Fruit fly (Drosophila melanogaster) whole organism, embryonic: ENCODE data around the gene sick.

ENCODE experiments used
- CG14667 ChIP-seq: fragments of 200-800 bp; sonication (Bioruptor generic); IDR thresholded peaks from 2 replicates; pipeline ENCODE4 v1.3.6; 2022; ENCODE audit warnings: missing biosample characterization, missing genetic modification characterization
- CG16815 ChIP-seq: fragments of 200-800 bp; sonication (Bioruptor generic); optimal IDR thresholded peaks from 3 replicates; lab custom pipeline; 2017; ENCODE audit warnings: missing biosample characterization, mild to moderate bottlenecking, missing genetic modification characterization
- CG31388 ChIP-seq: fragments of 200-800 bp; sonication (Bioruptor generic); optimal IDR thresholded peaks from 2 replicates; lab custom pipeline; 2016; ENCODE audit warnings: missing biosample characterization, missing genetic modification characterization
- Dad ChIP-seq: fragments of 200-800 bp; sonication (Bioruptor generic); optimal IDR thresholded peaks from 3 replicates; lab custom pipeline; 2016; ENCODE audit warnings: missing biosample characterization, missing genetic modification characterization
- H15 ChIP-seq: fragments of 200-800 bp; sonication (Bioruptor generic); IDR thresholded peaks from 3 replicates; pipeline ENCODE4 v1.3.6; 2022; ENCODE audit warnings: missing biosample characterization, missing genetic modification characterization
- grn ChIP-seq: fragments of 200-800 bp; sonication (Bioruptor generic); optimal IDR thresholded peaks from 3 replicates; lab custom pipeline; 2017; ENCODE audit warnings: missing biosample characterization, missing genetic modification characterization
- lilli ChIP-seq: fragments of 200-800 bp; sonication (Bioruptor generic); optimal IDR thresholded peaks from 3 replicates; lab custom pipeline; 2016; ENCODE audit warnings: missing biosample characterization, missing genetic modification characterization

dm6 chr2L:19875007-19875406 is 78.8 kb downstream of the sick start:
- TF ChIP-seq H15 (GFP tag; lab: Robert Waterston, UW): no peak
- no peak for TF ChIP-seq CG16815 (GFP tag; lab: Kevin White, UChicago)
- TF ChIP-seq CG14667 (GFP tag; lab: Robert Waterston, UW): no peak
- no peak for TF ChIP-seq grn (GFP tag; lab: Kevin White, UChicago)
- TF ChIP-seq lilli (GFP tag; lab: Kevin White, UChicago): no peak
- TF ChIP-seq Dad (GFP tag; lab: Kevin White, UChicago): no peak
- no peak for TF ChIP-seq CG31388 (GFP tag; lab: Kevin White, UChicago)
